Worm (Caenorhabditis elegans) whole organism, late embryonic: ENCODE data around the gene flp-7.

Source experiments
- ama-1 ChIP-seq: fragments of 150-350 bp; optimal IDR thresholded peaks from 2 replicates; lab custom pipeline; 2014
- nhr-232 ChIP-seq: sonication (generic microtip); optimal IDR thresholded peaks from 2 replicates; lab custom pipeline; 2016; ENCODE audit warnings: missing genetic modification characterization, missing compliant biosample characterization
- odd-2 ChIP-seq: sonication (generic microtip); optimal IDR thresholded peaks from 2 replicates; lab custom pipeline; 2017; ENCODE audit warnings: antibody characterized with exemption, mild to moderate bottlenecking, missing genetic modification characterization, missing compliant biosample characterization
- pat-9 ChIP-seq: fragments of 200-800 bp; sonication (Bioruptor generic); optimal IDR thresholded peaks from 2 replicates; lab custom pipeline; 2018; ENCODE audit warnings: mild to moderate bottlenecking, missing genetic modification characterization, moderate library complexity, missing compliant biosample characterization
- sdc-2 ChIP-seq: sonication (generic microtip); optimal IDR thresholded peaks from 2 replicates; lab custom pipeline; 2016; ENCODE audit warnings: missing genotype, missing genetic modification characterization, missing compliant biosample characterization
- tbx-2 ChIP-seq: sonication (generic microtip); optimal IDR thresholded peaks from 2 replicates; lab custom pipeline; 2016; ENCODE audit warnings: missing genetic modification characterization, missing compliant biosample characterization
- unc-86 ChIP-seq: sonication (generic microtip); optimal IDR thresholded peaks from 2 replicates; lab custom pipeline; 2016; ENCODE audit warnings: missing genetic modification characterization, missing compliant biosample characterization

- TF ChIP-seq pat-9 (no peak), nhr-232 (tag; lab: Kevin White, UChicago) (no peak), sdc-2 (no peak), ama-1 (no peak), odd-2 (no peak), tbx-2 (tag; lab: Kevin White, UChicago) (peak; percentile 18), unc-86 (no peak)
These were observed 38.4 kb upstream of the flp-7 start for ce11 chrX:5847268-5847667.
